Fruit fly (Drosophila melanogaster): ENCODE results near the gene CG15747.
A peak's percentile ranks its signal among the peaks of the same experiment; 100 is the strongest.

The CG15747 gene

DNA sequence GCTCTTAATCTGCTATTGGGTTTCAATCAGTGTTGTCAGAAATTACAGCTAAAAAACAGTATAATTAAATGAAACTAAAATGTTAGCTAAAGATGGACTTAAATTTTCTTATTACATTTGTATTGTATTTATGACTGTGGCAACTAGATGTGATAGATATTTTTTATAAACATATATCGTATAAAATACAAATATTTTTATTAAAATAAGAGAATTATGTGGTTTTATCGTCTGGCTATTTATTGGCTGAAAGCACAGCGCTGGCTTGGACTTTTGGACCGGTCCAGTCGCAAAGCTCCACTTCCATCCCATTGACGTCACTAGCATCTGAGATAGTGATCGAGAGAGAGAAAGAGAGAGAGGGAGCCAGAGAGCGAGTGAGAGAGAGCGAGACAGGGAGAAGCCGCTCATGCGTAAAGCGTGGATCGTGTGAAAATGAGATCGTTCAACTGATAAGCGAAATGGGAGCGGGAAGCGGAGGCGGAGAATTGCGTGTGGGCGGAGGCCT is 18.7 kb upstream of the CG15747 start (continued):
- TF ChIP-seq CG13287 (GFP tag; IDR thresholded peaks at IDR 0.05; ENCODE audit: partially characterized antibody) (no peak), Xbp1 (GFP tag; optimal IDR thresholded peaks at IDR 0.05) (no peak), CG15514 (GFP tag; optimal IDR thresholded peaks at IDR 0.05) (peak; percentile 28), pan (optimal IDR thresholded peaks at IDR 0.05) (no peak), pan (GFP tag; optimal IDR thresholded peaks at IDR 0.05 in 1 of 2, IDR thresholded peaks at IDR 0.05 in 1 of 2) (no peak), h (optimal IDR thresholded peaks at IDR 0.05) (no peak), TFAM (GFP tag; optimal IDR thresholded peaks at IDR 0.05) (no peak), MESR4 (GFP tag; optimal IDR thresholded peaks at IDR 0.05) (no peak), Asciz (GFP tag; optimal IDR thresholded peaks at IDR 0.05) (no peak), az2 (GFP tag; optimal IDR thresholded peaks at IDR 0.05) (no peak), CG4730 (GFP tag; IDR thresholded peaks at IDR 0.05) (no peak), Camta (GFP tag; optimal IDR thresholded peaks at IDR 0.05) (no peak), CG31365 (tag; optimal IDR thresholded peaks at IDR 0.05) (no peak), CG4707 (GFP tag; optimal IDR thresholded peaks at IDR 0.05) (no peak), croc (GFP tag; conservative IDR thresholded peaks at IDR 0.05) (no peak), HmgD (GFP tag; optimal IDR thresholded peaks at IDR 0.05) (no peak), wdn (GFP tag; IDR thresholded peaks at IDR 0.05) (no peak), CG33213 (GFP tag; optimal IDR thresholded peaks at IDR 0.05) (no peak), CG13775 (GFP tag; optimal IDR thresholded peaks at IDR 0.05) (peak; percentile 14), rib (GFP tag; IDR thresholded peaks at IDR 0.05) (0 out of 2 replicates have a peak, but pooled peaks have one; percentile 27), CG13123 (GFP tag; optimal IDR thresholded peaks at IDR 0.05) (no peak), twi (tag; optimal IDR thresholded peaks at IDR 0.05) (no peak), hth (optimal IDR thresholded peaks at IDR 0.05) (no peak), mirr (GFP tag; optimal IDR thresholded peaks at IDR 0.05) (no peak), ase (GFP tag; IDR thresholded peaks at IDR 0.05) (no peak), ash1 (GFP tag; optimal IDR thresholded peaks at IDR 0.05) (no peak), gfzf (GFP tag; optimal IDR thresholded peaks at IDR 0.05) (no peak), CG2202 (tag; optimal IDR thresholded peaks at IDR 0.05) (no peak), CG31441 (GFP tag; IDR thresholded peaks at IDR 0.05) (peak; percentile 18; the same call in 1 of the 2 replicates), CG31388 (GFP tag; optimal IDR thresholded peaks at IDR 0.05) (no peak), CG4328 (GFP tag; optimal IDR thresholded peaks at IDR 0.05) (peak; percentile 24), Nf-YB (GFP tag; optimal IDR thresholded peaks at IDR 0.05) (no peak), Six4 (GFP tag; optimal IDR thresholded peaks at IDR 0.05) (no peak), Hmr (GFP tag; optimal IDR thresholded peaks at IDR 0.05) (peak; percentile 66), pfk (GFP tag; optimal IDR thresholded peaks at IDR 0.05) (no peak), CG4424 (GFP tag; optimal IDR thresholded peaks at IDR 0.05) (no peak), trem (tag; optimal IDR thresholded peaks at IDR 0.05) (no peak), hbn (GFP tag; IDR thresholded peaks at IDR 0.05; ENCODE audit: partially characterized antibody) (no peak), Aef1 (GFP tag; IDR thresholded peaks at IDR 0.05) (no peak), CG30431 (GFP tag; optimal IDR thresholded peaks at IDR 0.05) (no peak), disco-r (GFP tag; optimal IDR thresholded peaks at IDR 0.05) (no peak), pum (GFP tag; optimal IDR thresholded peaks at IDR 0.05) (no peak), CG13624 (GFP tag; optimal IDR thresholded peaks at IDR 0.05) (no peak), CG10147 (GFP tag; optimal IDR thresholded peaks at IDR 0.05) (peak; percentile 57), E2f1 (GFP tag; IDR thresholded peaks at IDR 0.05) (peak; percentile 8; the same call in 1 of the 2 replicates), CG1832 (GFP tag; optimal IDR thresholded peaks at IDR 0.05) (peak; percentile 76), CG7839 (tag; optimal IDR thresholded peaks at IDR 0.05) (peak; percentile 53), CG6813 (GFP tag; optimal IDR thresholded peaks at IDR 0.05) (no peak), sc (optimal IDR thresholded peaks at IDR 0.05) (no peak), sc (GFP tag; optimal IDR thresholded peaks at IDR 0.05) (no peak), Hey (tag; optimal IDR thresholded peaks at IDR 0.05) (no peak), CG9932 (GFP tag; IDR thresholded peaks at IDR 0.05) (peak; percentile 41; the same call in 1 of the 2 replicates)
